Worm (Caenorhabditis elegans) whole organism, L4/young adult: ENCODE results near the gene Y27F2A.6.
"Not testable (repeated sequence)": the region's sequence is repeated elsewhere in the genome, so short reads cannot be mapped to it uniquely, and the experiment has no call there.

Experiments used
- W03F9.2 ChIP-seq: fragments of 150-350 bp; optimal IDR thresholded peaks from 2 replicates; lab custom pipeline; 2014; ENCODE audit warnings: missing biosample characterization, missing genetic modification characterization
- him-1 ChIP-seq: sonication (generic microtip); optimal IDR thresholded peaks from 2 replicates; lab custom pipeline; 2016; ENCODE audit warnings: missing genotype, missing genetic modification reagents, missing genetic modification characterization, missing compliant biosample characterization

DNA sequence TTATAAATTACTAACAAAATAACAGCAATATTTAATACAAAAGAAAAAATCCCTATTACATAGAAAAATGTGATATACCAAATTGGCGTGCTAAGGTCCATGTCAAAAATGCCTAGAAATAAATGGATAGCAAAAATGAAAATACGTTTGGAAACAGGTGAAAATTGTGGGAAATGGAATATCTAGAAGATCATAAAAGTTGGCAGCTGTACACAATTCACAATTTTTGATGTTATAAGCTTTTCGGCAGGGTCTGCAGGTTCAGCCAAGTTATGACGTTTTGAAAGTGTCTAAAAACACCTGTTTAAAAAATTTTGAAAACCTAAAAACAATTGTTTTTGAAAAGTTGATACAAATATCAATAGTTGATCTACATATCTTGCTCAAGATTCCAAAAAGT, 40.3 kb downstream of the Y27F2A.6 start, which contains the start of gene sri-42:
- not testable (repeated sequence) for TF ChIP-seq W03F9.2 (tag; lab: Kevin White, UChicago); him-1
